Worm (Caenorhabditis elegans): Measurements from ENCODE around the gene EEED8.2.

EEED8.2 gene

DNA sequence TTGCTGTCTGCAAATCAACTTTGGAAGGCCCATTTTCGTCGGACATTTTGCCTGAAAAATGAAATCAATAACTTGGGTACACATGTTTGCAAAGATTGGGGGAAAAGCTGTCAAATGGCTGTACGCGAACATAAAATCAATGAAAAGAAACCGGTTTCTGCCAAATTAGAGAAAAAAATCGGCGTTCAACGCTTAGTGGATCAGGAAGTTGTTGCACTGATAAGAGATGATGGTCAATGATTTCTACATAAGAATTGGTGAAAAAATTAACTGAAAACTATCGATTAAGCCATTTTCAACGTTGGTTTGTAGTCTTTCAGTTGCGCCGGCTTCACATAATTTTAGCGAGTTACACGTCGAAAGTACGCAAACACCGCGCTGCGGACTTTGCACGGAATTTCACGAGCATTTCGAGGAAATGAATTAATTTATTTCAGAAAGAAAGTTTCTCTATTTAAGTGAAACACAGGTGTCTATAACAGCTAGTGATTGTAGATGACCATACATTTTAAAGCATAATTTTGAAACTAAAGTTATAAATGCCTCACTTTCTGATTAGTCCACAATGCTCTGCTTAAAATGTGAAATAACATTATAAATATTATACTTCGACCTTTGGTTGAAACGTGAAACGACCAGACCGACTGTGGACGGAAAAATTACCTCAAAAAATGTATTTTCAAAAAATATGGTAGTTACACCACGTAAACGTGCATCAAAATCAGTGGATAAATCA lies 13.2 kb downstream of the EEED8.2 start, which contains the start of the genes F07F6.4 and F07F6.2:
TSS of gene F07F6.4 (minus strand) at position 51 of the 736 bp plus-strand sequence.
TSS of gene F07F6.2 (plus strand) at position 686 of the 736 bp plus-strand sequence.
- TF ChIP-seq tab-1 (GFP tag; IDR thresholded peaks at IDR 0.05), result no peak
- no peak for TF ChIP-seq ztf-23 (GFP tag; IDR thresholded peaks at IDR 0.05)
- no peak for TF ChIP-seq klf-2 (GFP tag; conservative IDR thresholded peaks at IDR 0.05)
- TF ChIP-seq flt-1 (GFP tag; IDR thresholded peaks at IDR 0.05), result no peak
- no peak for TF ChIP-seq ztf-29 (GFP tag; IDR thresholded peaks at IDR 0.05)
- no peak for TF ChIP-seq cog-1 (tag; optimal IDR thresholded peaks at IDR 0.05)
- TF ChIP-seq T22C8.4 (GFP tag; IDR thresholded peaks at IDR 0.05), result no peak
- TF ChIP-seq ref-1 (GFP tag; conservative IDR thresholded peaks at IDR 0.05), result no peak
- no peak for TF ChIP-seq med-1 (GFP tag; optimal IDR thresholded peaks at IDR 0.05; ENCODE audit: insufficient read depth)

DNA sequence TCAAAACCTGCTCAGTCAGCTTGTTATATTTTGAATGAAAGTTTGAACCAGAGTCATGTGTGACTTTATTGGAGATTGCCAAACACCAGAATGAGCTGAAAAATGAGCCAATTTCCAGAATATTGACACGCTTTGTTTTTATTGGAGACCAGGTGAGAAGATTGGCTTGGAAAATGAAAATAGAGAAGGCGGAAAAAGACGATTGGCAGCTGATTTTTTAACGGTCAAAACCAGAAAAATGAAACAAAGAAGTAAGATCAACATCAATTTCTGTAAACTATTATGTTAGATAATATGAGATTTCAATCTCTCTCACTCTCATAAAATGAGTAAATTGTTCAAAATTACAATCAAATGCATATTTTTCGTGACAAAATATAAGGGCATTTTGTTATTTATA lies 16.6 kb downstream of the EEED8.2 start, which contains the start of gene srx-114:
TSS of gene srx-114 (minus strand) at position 101 of the 400 bp plus-strand sequence.
- no peak for TF ChIP-seq med-1 (GFP tag; optimal IDR thresholded peaks at IDR 0.05; ENCODE audit: insufficient read depth)
- no peak for TF ChIP-seq ztf-29 (GFP tag; IDR thresholded peaks at IDR 0.05)
- no peak for TF ChIP-seq ztf-23 (GFP tag; IDR thresholded peaks at IDR 0.05)
- no peak for TF ChIP-seq cog-1 (tag; optimal IDR thresholded peaks at IDR 0.05)
- no peak for TF ChIP-seq klf-2 (GFP tag; conservative IDR thresholded peaks at IDR 0.05)
- TF ChIP-seq tab-1 (GFP tag; IDR thresholded peaks at IDR 0.05), result no peak
- no peak for TF ChIP-seq flt-1 (GFP tag; IDR thresholded peaks at IDR 0.05)

DNA sequence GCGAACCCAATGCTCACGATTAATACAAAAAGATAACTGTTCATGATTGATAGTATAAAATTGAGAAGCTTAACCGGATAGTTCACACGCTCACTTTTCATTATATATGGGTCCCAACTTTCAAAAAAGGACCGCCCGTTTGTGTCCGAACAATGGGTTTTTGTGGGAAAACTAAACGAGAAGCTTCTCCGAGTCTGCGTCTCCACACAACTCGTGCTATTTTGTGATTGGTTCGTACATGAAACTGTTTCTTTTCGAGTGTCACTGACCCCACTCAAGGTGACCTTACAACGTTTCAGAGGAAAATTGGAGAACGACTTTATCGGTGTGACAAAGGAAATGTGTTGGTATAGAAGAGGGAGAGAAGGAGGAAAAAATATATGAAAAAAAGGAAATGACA lies 20.3 kb downstream of the EEED8.2 start, which contains the start of gene dct-5:
TSS of gene dct-5 (minus strand) at position 101 of the 400 bp plus-strand sequence.
- TF ChIP-seq ztf-23 (GFP tag; IDR thresholded peaks at IDR 0.05), result no peak
- TF ChIP-seq tab-1 (GFP tag; IDR thresholded peaks at IDR 0.05), result no peak
- TF ChIP-seq ref-1 (GFP tag; conservative IDR thresholded peaks at IDR 0.05), result no peak
- TF ChIP-seq cog-1 (tag; optimal IDR thresholded peaks at IDR 0.05), result no peak
- no peak for TF ChIP-seq ztf-29 (GFP tag; IDR thresholded peaks at IDR 0.05)
- no peak for TF ChIP-seq med-1 (GFP tag; optimal IDR thresholded peaks at IDR 0.05; ENCODE audit: insufficient read depth)
- no peak for TF ChIP-seq flt-1 (GFP tag; IDR thresholded peaks at IDR 0.05)
- no peak for TF ChIP-seq T22C8.4 (GFP tag; IDR thresholded peaks at IDR 0.05)
- TF ChIP-seq klf-2 (GFP tag; conservative IDR thresholded peaks at IDR 0.05), result no peak

DNA sequence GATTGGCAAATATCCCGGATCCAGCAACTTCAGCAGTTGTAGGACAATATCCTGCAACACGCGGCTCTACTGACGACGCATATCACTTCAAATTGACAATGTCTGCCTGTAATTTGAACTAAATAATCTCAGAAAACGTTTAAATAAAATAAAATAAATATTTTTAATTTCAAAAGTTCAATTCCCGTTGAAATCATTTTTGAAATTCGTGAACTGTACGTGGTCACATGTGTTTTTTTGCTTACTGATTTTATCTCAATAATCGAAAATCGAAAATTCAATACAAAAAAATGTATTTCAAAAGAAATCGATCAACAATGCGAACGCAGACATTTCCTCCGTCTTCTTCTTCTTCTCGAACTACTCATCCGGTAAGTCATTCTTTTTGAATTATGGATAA lies 21.1 kb downstream of the EEED8.2 start, which contains the start of gene F07F6.1:
TSS of gene F07F6.1 (plus strand) at position 301 of the 400 bp plus-strand sequence.
- TF ChIP-seq med-1 (GFP tag; optimal IDR thresholded peaks at IDR 0.05; ENCODE audit: insufficient read depth), result no peak
- no peak for TF ChIP-seq tab-1 (GFP tag; IDR thresholded peaks at IDR 0.05)
- no peak for TF ChIP-seq cog-1 (tag; optimal IDR thresholded peaks at IDR 0.05)

DNA sequence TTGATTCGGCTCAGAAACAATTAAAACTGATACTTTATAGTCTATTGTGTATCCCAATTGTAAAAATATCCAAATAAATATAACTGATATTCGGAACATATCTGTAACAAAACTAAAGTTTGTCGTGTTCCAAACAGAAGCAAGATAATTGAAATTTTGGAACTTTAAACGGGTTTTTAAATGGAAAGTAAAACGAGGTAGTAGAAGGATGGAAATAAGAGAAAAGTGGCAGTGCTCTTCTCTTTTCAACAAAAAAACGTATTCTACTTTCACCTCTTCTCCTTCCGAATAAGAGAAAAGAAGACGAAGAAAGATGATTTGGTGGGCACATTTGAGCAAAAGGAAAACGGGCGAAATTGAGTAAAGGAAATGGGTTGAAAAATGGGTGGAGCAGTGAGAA lies 30.0 kb downstream of the EEED8.2 start, which contains the start of gene nmr-1:
TSS of gene nmr-1 (minus strand) at position 101 of the 400 bp plus-strand sequence.
- no peak for TF ChIP-seq T22C8.4 (GFP tag; IDR thresholded peaks at IDR 0.05)
- TF ChIP-seq cog-1 (tag; optimal IDR thresholded peaks at IDR 0.05), result no peak
- TF ChIP-seq flt-1 (GFP tag; IDR thresholded peaks at IDR 0.05), result no peak
- TF ChIP-seq klf-2 (GFP tag; conservative IDR thresholded peaks at IDR 0.05), result no peak
- TF ChIP-seq ztf-23 (GFP tag; IDR thresholded peaks at IDR 0.05), result no peak
- TF ChIP-seq tab-1 (GFP tag; IDR thresholded peaks at IDR 0.05), result no peak
- no peak for TF ChIP-seq ref-1 (GFP tag; conservative IDR thresholded peaks at IDR 0.05)
- no peak for TF ChIP-seq ztf-29 (GFP tag; IDR thresholded peaks at IDR 0.05)
- TF ChIP-seq med-1 (GFP tag; optimal IDR thresholded peaks at IDR 0.05; ENCODE audit: insufficient read depth), result no peak

DNA sequence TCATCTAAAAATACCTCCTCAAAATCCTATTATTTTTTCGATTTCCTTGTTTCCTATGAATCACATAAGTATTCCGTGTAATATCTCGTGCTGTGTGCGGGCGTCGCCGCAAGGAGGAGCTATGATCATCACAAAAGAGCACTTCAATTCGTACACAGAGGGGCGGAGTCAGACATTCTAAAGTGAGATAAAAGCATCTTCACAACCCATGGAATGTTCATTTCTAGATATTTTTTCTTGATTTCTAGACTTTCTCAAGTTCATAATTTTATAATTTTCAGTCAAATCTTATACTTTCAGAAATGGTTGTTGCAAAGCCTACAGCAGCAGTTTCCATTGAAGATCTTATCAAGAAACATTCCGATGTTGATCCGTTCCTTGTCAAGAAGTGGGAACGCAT lies 30.9 kb downstream of the EEED8.2 start, which contains the start of gene cex-1:
TSS of gene cex-1 (plus strand) at position 301 of the 400 bp plus-strand sequence.
- TF ChIP-seq med-1 (GFP tag; optimal IDR thresholded peaks at IDR 0.05; ENCODE audit: insufficient read depth) (no peak), ztf-23 (GFP tag; IDR thresholded peaks at IDR 0.05) (no peak), cog-1 (tag; optimal IDR thresholded peaks at IDR 0.05) (no peak), flt-1 (GFP tag; IDR thresholded peaks at IDR 0.05) (no peak), ref-1 (GFP tag; conservative IDR thresholded peaks at IDR 0.05) (no peak), T22C8.4 (GFP tag; IDR thresholded peaks at IDR 0.05) (no peak), tab-1 (GFP tag; IDR thresholded peaks at IDR 0.05) (no peak)

DNA sequence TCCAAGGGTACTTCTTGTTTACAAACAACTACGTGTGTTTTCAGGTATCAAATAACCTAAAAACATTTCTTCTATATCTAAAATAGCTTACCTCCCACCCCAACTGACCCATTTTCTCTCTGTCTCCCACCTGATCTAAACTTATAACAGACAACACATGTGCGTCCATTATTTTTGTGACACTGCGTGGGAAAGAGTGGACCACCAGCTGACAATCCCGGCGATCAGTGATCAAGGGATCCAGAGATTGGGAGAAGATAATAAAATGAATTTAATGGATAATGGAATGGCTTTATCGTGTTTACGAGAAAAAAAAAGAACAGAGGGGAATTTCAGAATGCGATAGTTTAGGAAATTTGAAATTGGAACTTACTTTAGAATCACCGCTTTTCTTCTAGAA lies 32.7 kb downstream of the EEED8.2 start:
- TF ChIP-seq ztf-29 (GFP tag; IDR thresholded peaks at IDR 0.05), result no peak
- TF ChIP-seq T22C8.4 (GFP tag; IDR thresholded peaks at IDR 0.05), result no peak
- no peak for TF ChIP-seq ztf-23 (GFP tag; IDR thresholded peaks at IDR 0.05)
- TF ChIP-seq tab-1 (GFP tag; IDR thresholded peaks at IDR 0.05), result no peak
- no peak for TF ChIP-seq klf-2 (GFP tag; conservative IDR thresholded peaks at IDR 0.05)
- no peak for TF ChIP-seq med-1 (GFP tag; optimal IDR thresholded peaks at IDR 0.05; ENCODE audit: insufficient read depth)

DNA sequence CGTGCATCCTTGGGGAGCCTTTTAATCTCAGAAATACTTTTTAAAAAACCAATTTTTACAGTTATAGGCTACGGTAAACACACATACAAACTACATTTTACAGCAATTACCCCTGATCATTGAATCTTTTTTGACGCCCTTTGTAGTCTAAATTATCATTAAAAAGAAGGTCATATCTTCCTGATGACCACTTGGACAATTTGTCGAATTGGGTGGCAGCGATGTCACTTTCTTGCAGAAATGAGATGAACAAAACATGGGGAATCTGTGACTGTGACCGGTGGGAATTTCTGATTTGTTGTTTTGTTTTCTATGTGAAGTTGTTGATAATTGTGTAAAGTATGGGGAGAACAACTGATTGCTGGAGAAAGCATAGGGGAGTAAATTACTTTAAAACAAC lies 33.1 kb downstream of the EEED8.2 start:
- TF ChIP-seq med-1 (GFP tag; optimal IDR thresholded peaks at IDR 0.05; ENCODE audit: insufficient read depth), result no peak
- no peak for TF ChIP-seq T22C8.4 (GFP tag; IDR thresholded peaks at IDR 0.05)
- TF ChIP-seq ztf-23 (GFP tag; IDR thresholded peaks at IDR 0.05), result no peak
- TF ChIP-seq flt-1 (GFP tag; IDR thresholded peaks at IDR 0.05), result no peak
- TF ChIP-seq cog-1 (tag; optimal IDR thresholded peaks at IDR 0.05), result no peak
- TF ChIP-seq ref-1 (GFP tag; conservative IDR thresholded peaks at IDR 0.05), result no peak
- TF ChIP-seq ztf-29 (GFP tag; IDR thresholded peaks at IDR 0.05), result no peak
- TF ChIP-seq klf-2 (GFP tag; conservative IDR thresholded peaks at IDR 0.05), result no peak
- TF ChIP-seq tab-1 (GFP tag; IDR thresholded peaks at IDR 0.05), result no peak

DNA sequence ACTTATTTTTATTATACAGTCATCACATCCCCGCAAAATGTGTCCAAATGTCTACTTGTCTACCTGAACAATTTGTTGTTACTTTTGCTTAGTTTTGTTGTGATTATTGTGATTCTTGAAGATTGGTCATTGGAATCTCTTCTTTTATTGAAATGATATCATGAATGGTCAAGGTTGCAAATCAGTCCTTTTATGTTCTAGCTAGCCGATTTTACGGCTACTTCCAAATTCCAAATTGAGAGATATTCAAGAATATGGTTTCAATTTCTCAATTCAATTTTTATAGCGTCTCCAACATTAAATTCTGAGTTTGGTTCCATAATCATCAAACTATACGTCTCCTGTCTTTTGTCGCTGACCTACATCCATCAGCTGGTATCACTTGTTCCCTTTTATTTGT lies 34.8 kb downstream of the EEED8.2 start:
- TF ChIP-seq ref-1 (GFP tag; conservative IDR thresholded peaks at IDR 0.05) (no peak), T22C8.4 (GFP tag; IDR thresholded peaks at IDR 0.05) (no peak), med-1 (GFP tag; optimal IDR thresholded peaks at IDR 0.05; ENCODE audit: insufficient read depth) (no peak), cog-1 (tag; optimal IDR thresholded peaks at IDR 0.05) (no peak)

DNA sequence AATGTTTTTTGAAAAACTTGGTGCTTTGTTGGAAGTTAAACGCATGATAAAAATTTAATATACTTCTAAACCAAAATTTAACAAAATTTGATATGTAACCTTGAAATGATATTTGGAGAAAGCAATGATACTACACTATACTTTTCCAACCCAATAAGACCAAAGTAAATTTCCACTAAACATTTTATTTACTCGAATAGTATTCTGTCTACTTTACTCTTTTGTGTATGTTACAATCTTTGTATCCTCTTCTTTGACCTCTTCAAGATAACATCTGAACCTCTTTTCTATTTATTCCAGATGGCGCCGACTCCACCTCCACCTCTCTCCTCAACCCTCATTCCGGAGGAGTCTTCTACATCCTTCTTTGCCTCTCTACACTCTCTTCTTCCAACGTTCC lies 37.0 kb downstream of the EEED8.2 start, which contains the start of gene dhs-5:
TSS of gene dhs-5 (plus strand) at position 301 of the 400 bp plus-strand sequence.
- no peak for TF ChIP-seq klf-2 (GFP tag; conservative IDR thresholded peaks at IDR 0.05)
- no peak for TF ChIP-seq ztf-29 (GFP tag; IDR thresholded peaks at IDR 0.05)
- TF ChIP-seq flt-1 (GFP tag; IDR thresholded peaks at IDR 0.05), result no peak
- no peak for TF ChIP-seq cog-1 (tag; optimal IDR thresholded peaks at IDR 0.05)

Measured in whole organism, midembryonic.